Fruit fly (Drosophila melanogaster) whole organism, wandering third instar larva: ENCODE results near the gene Snm1.
A peak's percentile ranks its signal among the peaks of the same experiment; 100 is the strongest.

ENCODE experiments used
- CG32264 ChIP-seq: fragments of 200-800 bp; sonication (Bioruptor generic); optimal IDR thresholded peaks from 2 replicates; lab custom pipeline; 2016; ENCODE audit warnings: missing biosample characterization, missing genetic modification characterization
- CG9705 ChIP-seq: fragments of 200-800 bp; sonication (Bioruptor generic); optimal IDR thresholded peaks from 2 replicates; lab custom pipeline; 2018; ENCODE audit warnings: missing biosample characterization, mild to moderate bottlenecking, missing genetic modification characterization
- CrebA ChIP-seq: fragments of 200-800 bp; sonication (Bioruptor generic); optimal IDR thresholded peaks from 2 replicates; lab custom pipeline; 2016; ENCODE audit warnings: missing biosample characterization, mild to moderate bottlenecking, missing genetic modification characterization, borderline replicate concordance
- Dif ChIP-seq: fragments of 200-275, 200-300 bp; sonication (Bioruptor generic); optimal IDR thresholded peaks from 2 replicates; lab custom pipeline; 2018; ENCODE audit warnings: missing biosample characterization, missing genetic modification characterization; ENCODE audit not compliant: partially characterized antibody
- HLH106 ChIP-seq: fragments of 200-800 bp; optimal IDR thresholded peaks from 3 replicates; lab custom pipeline; 2019; ENCODE audit warnings: missing biosample characterization, mild to moderate bottlenecking, missing genetic modification characterization, moderate library complexity
- Hr78 ChIP-seq: fragments of >200 bp; optimal IDR thresholded peaks from 2 replicates; lab custom pipeline; 2017; ENCODE audit warnings: missing biosample characterization, missing genetic modification characterization
- Myc ChIP-seq: fragments of >200 bp; optimal IDR thresholded peaks from 2 replicates; lab custom pipeline; 2017
- N ChIP-seq: fragments of >200 bp; optimal IDR thresholded peaks from 2 replicates; lab custom pipeline; 2018; ENCODE audit warnings: missing biosample characterization, missing external identifiers, missing genetic modification characterization
- OdsH ChIP-seq: fragments of 200-800 bp; sonication (Bioruptor generic); optimal IDR thresholded peaks from 2 replicates; lab custom pipeline; 2016; ENCODE audit warnings: missing biosample characterization, mild to moderate bottlenecking, missing genetic modification characterization
- Rel ChIP-seq, 2 experiments: fragments of 200-800 bp; sonication (Bioruptor generic) in 1 of 2; optimal IDR thresholded peaks; 2 replicates in 1 of 2; 3 replicates in 1 of 2; lab custom pipeline; 2016 to 2019; ENCODE audit warnings: mild to moderate bottlenecking in 2 of 2, missing biosample characterization in 2 of 2, missing genetic modification characterization in 2 of 2, moderate library complexity in 1 of 2
- Sp1 ChIP-seq: fragments of 200-800 bp; sonication (Bioruptor generic); optimal IDR thresholded peaks from 3 replicates; lab custom pipeline; 2019; ENCODE audit warnings: missing biosample characterization, mild to moderate bottlenecking, missing genetic modification characterization, moderate library complexity
- dl ChIP-seq, 2 experiments: fragments of 175-275, 200-275 bp in 1 of 2; fragments of 200-275 bp in 1 of 2; sonication (Bioruptor generic); optimal IDR thresholded peaks; lab custom pipeline; 2018; ENCODE audit warnings: mild to moderate bottlenecking in 2 of 2, missing biosample characterization in 2 of 2, missing genetic modification characterization in 2 of 2, moderate library complexity in 2 of 2; ENCODE audit not compliant: partially characterized antibody in 2 of 2, insufficient read depth in 1 of 2
- dsf ChIP-seq: sonication (Bioruptor generic); optimal IDR thresholded peaks from 2 replicates; lab custom pipeline; 2016; ENCODE audit warnings: missing biosample characterization, missing genetic modification characterization, borderline replicate concordance
- ey ChIP-seq: fragments of 200-800 bp; sonication (Bioruptor generic); optimal IDR thresholded peaks from 2 replicates; lab custom pipeline; 2016; ENCODE audit warnings: missing biosample characterization, missing genetic modification characterization
- foxo ChIP-seq, 2 experiments: fragments of 200-800 bp; sonication (Bioruptor generic); optimal IDR thresholded peaks; 2 replicates in 1 of 2; 3 replicates in 1 of 2; lab custom pipeline; 2016 to 2017; ENCODE audit warnings: missing biosample characterization in 2 of 2, missing genetic modification characterization in 2 of 2
- fru ChIP-seq: fragments of 200-800 bp; sonication (Bioruptor generic); optimal IDR thresholded peaks from 3 replicates; lab custom pipeline; 2016; ENCODE audit warnings: missing biosample characterization, mild to moderate bottlenecking, missing genetic modification characterization
- h ChIP-seq: fragments of 200-800 bp; sonication (Bioruptor generic); optimal IDR thresholded peaks from 3 replicates; lab custom pipeline; 2016; ENCODE audit warnings: missing biosample characterization, mild to moderate bottlenecking, missing genetic modification characterization
- jim ChIP-seq: fragments of 175-275, 200-325 bp; sonication (Bioruptor generic); optimal IDR thresholded peaks from 2 replicates; lab custom pipeline; 2016; ENCODE audit warnings: missing biosample characterization, mild to moderate bottlenecking, missing genetic modification characterization
- pan ChIP-seq: fragments of >200 bp; optimal IDR thresholded peaks from 2 replicates; lab custom pipeline; 2017
- psq ChIP-seq: fragments of 200-800 bp; sonication (Bioruptor generic); optimal IDR thresholded peaks from 3 replicates; lab custom pipeline; 2017; ENCODE audit warnings: missing biosample characterization, mild to moderate bottlenecking, missing genetic modification characterization, moderate library complexity
- sage ChIP-seq: fragments of 200-800 bp; sonication (Bioruptor generic); optimal IDR thresholded peaks from 2 replicates; lab custom pipeline; 2016; ENCODE audit warnings: missing biosample characterization, mild to moderate bottlenecking, missing genetic modification characterization
- sv ChIP-seq: fragments of 200-800 bp; sonication (Bioruptor generic); optimal IDR thresholded peaks from 3 replicates; lab custom pipeline; 2016; ENCODE audit warnings: missing biosample characterization, missing genetic modification characterization
- usp ChIP-seq: fragments of >200 bp; optimal IDR thresholded peaks from 2 replicates; lab custom pipeline; 2017; ENCODE audit warnings: missing biosample characterization, missing genetic modification characterization
- woc ChIP-seq: sonication (Bioruptor generic); optimal IDR thresholded peaks from 2 replicates; lab custom pipeline; 2016; ENCODE audit warnings: missing biosample characterization, mild to moderate bottlenecking, missing genetic modification characterization

The Snm1 gene

dm6 chr3R:5606477-5606876 lies 51.6 kb downstream of the Snm1 start, which contains the start of gene asl:
TSS of gene asl (minus strand) at chr3R:5606543.
- TF ChIP-seq dl (GFP tag; optimal IDR thresholded peaks at IDR 0.05; lab: Kevin White, UChicago; ENCODE audit: insufficient read depth in 1 of 2, partially characterized antibody in 2 of 2) (no peak), dsf (GFP tag; lab: Kevin White, UChicago) (no peak), Myc (lab: Kevin White, UChicago) (no peak), woc (GFP tag; lab: Kevin White, UChicago) (peak; percentile 42), Rel (GFP tag; optimal IDR thresholded peaks at IDR 0.05; lab: Kevin White, UChicago) (no peak), Rel (tag; optimal IDR thresholded peaks at IDR 0.05; lab: Kevin White, UChicago) (peak; percentile 45), Dif (no peak), CG9705 (GFP tag; lab: Kevin White, UChicago) (peak; percentile 53), HLH106 (tag; lab: Kevin White, UChicago) (peak; percentile 64), N (GFP tag; lab: Kevin White, UChicago) (peak; percentile 94), Hr78 (GFP tag; lab: Kevin White, UChicago) (peak; percentile 55), sv (GFP tag; lab: Kevin White, UChicago) (peak; percentile 29), Sp1 (GFP tag; lab: Kevin White, UChicago) (peak; percentile 54), ey (peak; percentile 33), h (GFP tag; lab: Kevin White, UChicago) (peak; percentile 56), usp (GFP tag; lab: Kevin White, UChicago) (no peak), foxo (GFP tag; optimal IDR thresholded peaks at IDR 0.05; lab: Kevin White, UChicago) (peak in 1 of 2 experiments; percentile 62), psq (peak; percentile 48), CG32264 (GFP tag; lab: Kevin White, UChicago) (peak; percentile 17), jim (no peak), CrebA (no peak), sage (GFP tag; lab: Kevin White, UChicago) (no peak), OdsH (peak; percentile 23), pan (lab: Kevin White, UChicago) (no peak), fru (peak; percentile 100)
- TF ChIP-seq, all 38 proteins: peak for 15
